Fruit fly (Drosophila melanogaster) whole organism, embryonic: ENCODE data around the gene CG8673.

Experiments
- B-H2 ChIP-seq: fragments of 200-800 bp; sonication (Bioruptor generic); optimal IDR thresholded peaks from 2 replicates; lab custom pipeline; 2018; ENCODE audit warnings: missing biosample characterization, mild to moderate bottlenecking, missing genetic modification characterization
- CG10147 ChIP-seq: fragments of 200-800 bp; sonication (Bioruptor generic); optimal IDR thresholded peaks from 2 replicates; lab custom pipeline; 2019; ENCODE audit warnings: missing biosample characterization, mild to moderate bottlenecking, missing genetic modification characterization, moderate library complexity
- CG10274 ChIP-seq: fragments of 200-800 bp; sonication (Bioruptor generic); optimal IDR thresholded peaks from 3 replicates; lab custom pipeline; 2017; ENCODE audit warnings: missing biosample characterization, mild to moderate bottlenecking, missing genetic modification characterization
- CG10366 ChIP-seq: fragments of 200-800 bp; sonication (Bioruptor generic); IDR thresholded peaks from 2 replicates; pipeline ENCODE4 v1.3.6; 2022; ENCODE audit warnings: missing biosample characterization, missing genetic modification characterization
- CG10565 ChIP-seq: fragments of 200-800 bp; sonication (Bioruptor generic); optimal IDR thresholded peaks from 3 replicates; lab custom pipeline; 2016; ENCODE audit warnings: missing biosample characterization, mild to moderate bottlenecking, missing genetic modification characterization
- CG15011 ChIP-seq: fragments of 200-800 bp; sonication (Bioruptor generic); optimal IDR thresholded peaks from 3 replicates; lab custom pipeline; 2018; ENCODE audit warnings: missing biosample characterization, mild to moderate bottlenecking, missing genetic modification characterization
- CG15696 ChIP-seq: fragments of 200-800 bp; sonication (Bioruptor generic); optimal IDR thresholded peaks from 2 replicates; lab custom pipeline; 2019; ENCODE audit warnings: missing biosample characterization, mild to moderate bottlenecking, missing genetic modification characterization, moderate library complexity
- CG1603 ChIP-seq: fragments of 200-800 bp; sonication (Bioruptor generic); optimal IDR thresholded peaks from 2 replicates; lab custom pipeline; 2019; ENCODE audit warnings: missing biosample characterization, mild to moderate bottlenecking, missing genetic modification characterization, moderate library complexity
- CG17359 ChIP-seq: fragments of 200-800 bp; sonication (Bioruptor generic); optimal IDR thresholded peaks from 3 replicates; lab custom pipeline; 2018; ENCODE audit warnings: missing biosample characterization, mild to moderate bottlenecking, missing genetic modification characterization, moderate library complexity
- CG18599 ChIP-seq: fragments of 200-800 bp; sonication (Bioruptor generic); optimal IDR thresholded peaks from 3 replicates; lab custom pipeline; 2017; ENCODE audit warnings: missing biosample characterization, missing genetic modification characterization, mild to moderate bottlenecking, moderate library complexity, missing genetic modification reagents
- CG31224 ChIP-seq: fragments of 200-800 bp; sonication (Bioruptor generic); IDR thresholded peaks from 2 replicates; pipeline ENCODE4 v1.3.6; 2022; ENCODE audit warnings: missing biosample characterization, missing genetic modification characterization
- CG34376 ChIP-seq: fragments of 200-800 bp; sonication (Bioruptor generic); optimal IDR thresholded peaks from 2 replicates; lab custom pipeline; 2018; ENCODE audit warnings: missing biosample characterization, mild to moderate bottlenecking, missing genetic modification characterization
- CG43689 ChIP-seq: fragments of 200-800 bp; sonication (Bioruptor generic); IDR thresholded peaks from 2 replicates; pipeline ENCODE4 v1.3.6; 2022; ENCODE audit warnings: missing biosample characterization, missing genetic modification characterization
- CG4707 ChIP-seq: fragments of 200-800 bp; sonication (Bioruptor generic); optimal IDR thresholded peaks from 2 replicates; lab custom pipeline; 2018; ENCODE audit warnings: missing biosample characterization, mild to moderate bottlenecking, missing genetic modification characterization, moderate library complexity
- CG7357 ChIP-seq: fragments of 200-800 bp; sonication (Bioruptor generic); IDR thresholded peaks from 3 replicates; pipeline ENCODE4 v1.3.6; 2022; ENCODE audit warnings: missing biosample characterization, missing genetic modification characterization
- CG7556 ChIP-seq: fragments of 200-800 bp; sonication (Bioruptor generic); optimal IDR thresholded peaks from 2 replicates; lab custom pipeline; 2017; ENCODE audit warnings: missing biosample characterization, mild to moderate bottlenecking, missing genetic modification characterization
- CG7745 ChIP-seq: fragments of 200-800 bp; sonication (Bioruptor generic); optimal IDR thresholded peaks from 2 replicates; lab custom pipeline; 2018; ENCODE audit warnings: missing biosample characterization, mild to moderate bottlenecking, missing genetic modification characterization, moderate library complexity
- Dbx ChIP-seq: fragments of 200-800 bp; sonication (Bioruptor generic); IDR thresholded peaks from 3 replicates; pipeline ENCODE4 v1.3.6; 2022; ENCODE audit warnings: missing biosample characterization, missing genetic modification characterization
- Dek ChIP-seq: fragments of 200-800 bp; sonication (Bioruptor generic); optimal IDR thresholded peaks from 3 replicates; lab custom pipeline; 2019; ENCODE audit warnings: missing biosample characterization, mild to moderate bottlenecking, missing genetic modification characterization, moderate library complexity
- HLH3B ChIP-seq: fragments of 200-800 bp; sonication (Bioruptor generic); IDR thresholded peaks from 2 replicates; pipeline ENCODE4 v1.3.6; 2022; ENCODE audit warnings: missing biosample characterization, missing genetic modification characterization
- Nf-YB ChIP-seq: fragments of 200-800 bp; sonication (Bioruptor generic); optimal IDR thresholded peaks from 3 replicates; lab custom pipeline; 2019; ENCODE audit warnings: missing biosample characterization, mild to moderate bottlenecking, missing genetic modification characterization, moderate library complexity
- Six4 ChIP-seq: fragments of 200-800 bp; sonication (Bioruptor generic); optimal IDR thresholded peaks from 2 replicates; lab custom pipeline; 2016; ENCODE audit warnings: missing biosample characterization, missing genetic modification characterization
- bab2 ChIP-seq: fragments of 200-800 bp; sonication (Bioruptor generic); optimal IDR thresholded peaks from 2 replicates; lab custom pipeline; 2016; ENCODE audit warnings: missing biosample characterization, missing genetic modification characterization
- bcd ChIP-seq: fragments of 200-800 bp; sonication (Bioruptor generic); optimal IDR thresholded peaks from 2 replicates; lab custom pipeline; 2017; ENCODE audit warnings: missing biosample characterization, mild to moderate bottlenecking, missing genetic modification characterization
- bsh ChIP-seq, 2 experiments: fragments of 200-800 bp; sonication (Bioruptor generic); optimal IDR thresholded peaks; 2 replicates each; lab custom pipeline; 2017 to 2018; ENCODE audit warnings: mild to moderate bottlenecking in 2 of 2, missing biosample characterization in 2 of 2, missing genetic modification characterization in 2 of 2, moderate library complexity in 1 of 2
- dpn ChIP-seq, 2 experiments: fragments of 200-800 bp; sonication (Bioruptor generic); optimal IDR thresholded peaks; 3 replicates each; lab custom pipeline; 2016; ENCODE audit warnings: missing biosample characterization in 2 of 2, missing genetic modification characterization in 2 of 2
- esg ChIP-seq: fragments of 200-800 bp; sonication (Bioruptor generic); conservative IDR thresholded peaks from 2 replicates; pipeline ENCODE4 v1.3.6; 2022; ENCODE audit warnings: missing biosample characterization, missing genetic modification characterization
- gcm ChIP-seq: fragments of 200-800 bp; sonication (Bioruptor generic); optimal IDR thresholded peaks from 2 replicates; lab custom pipeline; 2019; ENCODE audit warnings: missing biosample characterization, mild to moderate bottlenecking, missing genetic modification characterization, moderate library complexity
- ham ChIP-seq: fragments of 200-800 bp; sonication (Bioruptor generic); IDR thresholded peaks from 2 replicates; pipeline ENCODE4 v1.3.6; 2022; ENCODE audit warnings: missing biosample characterization, missing genetic modification characterization
- ind ChIP-seq: fragments of 200-800 bp; sonication (Bioruptor generic); optimal IDR thresholded peaks from 3 replicates; lab custom pipeline; 2016; ENCODE audit warnings: missing biosample characterization, missing genetic modification characterization
- kni ChIP-seq: fragments of 200-800 bp; sonication (Bioruptor generic); optimal IDR thresholded peaks from 3 replicates; lab custom pipeline; 2017; ENCODE audit warnings: mild to moderate bottlenecking, missing biosample characterization, missing genetic modification reagents, missing genetic modification characterization
- mirr ChIP-seq: fragments of 200-800 bp; sonication (Bioruptor generic); optimal IDR thresholded peaks from 3 replicates; lab custom pipeline; 2018; ENCODE audit warnings: missing biosample characterization, mild to moderate bottlenecking, missing genetic modification characterization
- mld ChIP-seq: fragments of 200-800 bp; sonication (Bioruptor generic); IDR thresholded peaks from 3 replicates; pipeline ENCODE4 v1.3.6; 2022; ENCODE audit warnings: missing biosample characterization, missing genetic modification characterization; ENCODE audit not compliant: partially characterized antibody
- nerfin-1 ChIP-seq: fragments of 200-800 bp; sonication (Bioruptor generic); optimal IDR thresholded peaks from 3 replicates; lab custom pipeline; 2019; ENCODE audit warnings: missing biosample characterization, mild to moderate bottlenecking, missing genetic modification characterization, moderate library complexity
- nerfin-2 ChIP-seq: fragments of 200-800 bp; sonication (Bioruptor generic); IDR thresholded peaks from 2 replicates; pipeline ENCODE4 v1.3.6; 2022; ENCODE audit warnings: missing biosample characterization, missing genetic modification characterization; ENCODE audit not compliant: partially characterized antibody
- pb ChIP-seq: fragments of 200-800 bp; sonication (Bioruptor generic); optimal IDR thresholded peaks from 3 replicates; lab custom pipeline; 2016; ENCODE audit warnings: missing biosample characterization, missing genetic modification characterization
- pita ChIP-seq: fragments of 200-800 bp; sonication (Bioruptor generic); optimal IDR thresholded peaks from 2 replicates; lab custom pipeline; 2017; ENCODE audit warnings: missing biosample characterization, mild to moderate bottlenecking, missing genetic modification characterization
- prd ChIP-seq, 3 experiments: fragments of >200 bp in 2 of 3; fragments of 200-800 bp in 1 of 3; sonication (Bioruptor generic) in 1 of 3; optimal IDR thresholded peaks in 2 of 3; IDR thresholded peaks in 1 of 3; 2 replicates in 2 of 3; 3 replicates in 1 of 3; pipeline versions ENCODE4 v1.3.6 to Lab custom; 2017 to 2022; ENCODE audit warnings: missing biosample characterization in 1 of 3, missing genetic modification characterization in 1 of 3
- ranshi ChIP-seq: fragments of 200-800 bp; sonication (Bioruptor generic); IDR thresholded peaks from 2 replicates; pipeline ENCODE4 v1.3.6; 2022; ENCODE audit warnings: missing biosample characterization, missing genetic modification characterization
- run ChIP-seq: fragments of 200-800 bp; sonication (Bioruptor generic); optimal IDR thresholded peaks from 3 replicates; lab custom pipeline; 2018; ENCODE audit warnings: missing biosample characterization, mild to moderate bottlenecking, missing genetic modification characterization
- sd ChIP-seq: fragments of 200-800 bp; sonication (Bioruptor generic); optimal IDR thresholded peaks from 3 replicates; lab custom pipeline; 2018; ENCODE audit warnings: missing biosample characterization, mild to moderate bottlenecking, missing genetic modification characterization, moderate library complexity
- sens-2 ChIP-seq: fragments of 200-800 bp; sonication (Bioruptor generic); IDR thresholded peaks from 2 replicates; pipeline ENCODE4 v1.3.6; 2022; ENCODE audit warnings: missing biosample characterization, missing genetic modification characterization
- shn ChIP-seq: fragments of 200-800 bp; sonication (Bioruptor generic); optimal IDR thresholded peaks from 3 replicates; lab custom pipeline; 2016; ENCODE audit warnings: missing biosample characterization, missing genetic modification characterization
- sug ChIP-seq: fragments of 200-800 bp; optimal IDR thresholded peaks from 2 replicates; lab custom pipeline; 2019; ENCODE audit warnings: missing biosample characterization, mild to moderate bottlenecking, missing genetic modification characterization, moderate library complexity
- tna ChIP-seq: fragments of 200-800 bp; sonication (Bioruptor generic); IDR thresholded peaks from 2 replicates; pipeline ENCODE4 v1.3.6; 2022; ENCODE audit warnings: missing biosample characterization, missing genetic modification characterization; ENCODE audit not compliant: partially characterized antibody
- trh ChIP-seq: fragments of 200-800 bp; sonication (Bioruptor generic); optimal IDR thresholded peaks from 2 replicates; lab custom pipeline; 2016; ENCODE audit warnings: missing biosample characterization, missing genetic modification characterization
- zen2 ChIP-seq: fragments of 200-800 bp; sonication (Bioruptor generic); IDR thresholded peaks from 3 replicates; pipeline ENCODE4 v1.3.6; 2022; ENCODE audit warnings: missing biosample characterization, missing genetic modification characterization; ENCODE audit not compliant: partially characterized antibody

CG8673 gene

dm6 chr2L:8163025-8163351, 38.9 kb downstream of the CG8673 start, which contains the start of gene Piezo (continued):
- TF ChIP-seq tna (GFP tag; lab: Robert Waterston, UW) = 0 out of 2 replicates have a peak, but pooled peaks have one; percentile 7
- TF ChIP-seq Dek (tag; lab: Kevin White, UChicago) = no peak

dm6 chr2L:8163588-8164166, 39.5 kb downstream of the CG8673 start:
- no peak for TF ChIP-seq pita (GFP tag; lab: Kevin White, UChicago)
- TF ChIP-seq pb (GFP tag; lab: Kevin White, UChicago) = no peak
- no peak for TF ChIP-seq B-H2 (GFP tag; lab: Kevin White, UChicago)
- no peak for TF ChIP-seq Six4 (GFP tag; lab: Kevin White, UChicago)
- TF ChIP-seq esg (GFP tag; lab: Robert Waterston, UW) = no peak
- no peak for TF ChIP-seq Nf-YB (GFP tag; lab: Kevin White, UChicago)
- no peak for TF ChIP-seq CG10366 (GFP tag; lab: Robert Waterston, UW)
- no peak for TF ChIP-seq CG1603
- no peak for TF ChIP-seq sug
- no peak for TF ChIP-seq CG18599 (GFP tag; lab: Kevin White, UChicago)
- TF ChIP-seq nerfin-2 (GFP tag; lab: Robert Waterston, UW) = no peak
- TF ChIP-seq CG34376 (GFP tag; lab: Kevin White, UChicago) = no peak
- 0 out of 2 replicates have a peak, but pooled peaks have one; percentile 45 for TF ChIP-seq sens-2
- no peak for TF ChIP-seq mld
- no peak for TF ChIP-seq CG4707
- peak; percentile 18 for TF ChIP-seq sd (tag; lab: Kevin White, UChicago)
- no peak for TF ChIP-seq CG15011 (GFP tag; lab: Kevin White, UChicago)
- no peak for TF ChIP-seq CG10147 (GFP tag; lab: Kevin White, UChicago)
- no peak for TF ChIP-seq ham (GFP tag; lab: Robert Waterston, UW)
- no peak for TF ChIP-seq CG7556 (GFP tag; lab: Kevin White, UChicago)
- no peak for TF ChIP-seq ind (GFP tag; lab: Kevin White, UChicago)
- TF ChIP-seq CG43689 (GFP tag; lab: Robert Waterston, UW) = no peak
- no peak for TF ChIP-seq trh (GFP tag; lab: Kevin White, UChicago)
- peak; percentile 2 for TF ChIP-seq CG7745 (tag; lab: Kevin White, UChicago)
- TF ChIP-seq CG31224 (GFP tag; lab: Robert Waterston, UW) = no peak
- no peak for TF ChIP-seq tna (GFP tag; lab: Robert Waterston, UW)
- TF ChIP-seq ranshi = no peak
- TF ChIP-seq kni (GFP tag; lab: Kevin White, UChicago) = peak; percentile 53
- TF ChIP-seq prd (optimal IDR thresholded peaks at IDR 0.05; lab: Kevin White, UChicago) = no peak
- TF ChIP-seq prd (GFP tag; IDR thresholded peaks at IDR 0.05; lab: Robert Waterston, UW) = no peak
- TF ChIP-seq run (tag; lab: Kevin White, UChicago) = peak; percentile 37
- no peak for TF ChIP-seq CG17359 (tag; lab: Kevin White, UChicago)
- TF ChIP-seq bsh (GFP tag; optimal IDR thresholded peaks at IDR 0.05; lab: Kevin White, UChicago) = no peak
- TF ChIP-seq zen2 (GFP tag; lab: Robert Waterston, UW) = no peak
- no peak for TF ChIP-seq bcd (GFP tag; lab: Kevin White, UChicago)
- TF ChIP-seq nerfin-1 (tag; lab: Kevin White, UChicago) = no peak
- TF ChIP-seq gcm = no peak
- no peak for TF ChIP-seq CG7357 (GFP tag; lab: Robert Waterston, UW)
- no peak for TF ChIP-seq dpn (GFP tag; optimal IDR thresholded peaks at IDR 0.05; lab: Kevin White, UChicago)
- TF ChIP-seq CG10274 (GFP tag; lab: Kevin White, UChicago) = no peak
- no peak for TF ChIP-seq shn
- no peak for TF ChIP-seq Dbx (GFP tag; lab: Robert Waterston, UW)
- TF ChIP-seq bab2 (GFP tag; lab: Kevin White, UChicago) = no peak
- no peak for TF ChIP-seq CG15696 (tag; lab: Kevin White, UChicago)
- TF ChIP-seq mirr (GFP tag; lab: Kevin White, UChicago) = peak; percentile 9
- TF ChIP-seq CG10565 (GFP tag; lab: Kevin White, UChicago) = no peak
- TF ChIP-seq HLH3B = no peak
